Fruit fly (Drosophila melanogaster) whole organism, prepupa: Measurements from ENCODE around the gene Eig71Ek.

Experiments used
- CG10631 ChIP-seq: fragments of 200-800 bp; sonication (Bioruptor generic); optimal IDR thresholded peaks from 2 replicates; lab custom pipeline; 2016; ENCODE audit warnings: missing biosample characterization, missing genetic modification characterization
- CG10669 ChIP-seq: fragments of 200-800 bp; sonication (Bioruptor generic); optimal IDR thresholded peaks from 3 replicates; lab custom pipeline; 2018; ENCODE audit warnings: missing biosample characterization, mild to moderate bottlenecking, missing genetic modification characterization, moderate library complexity
- CG11762 ChIP-seq: fragments of 200-800 bp; sonication (Bioruptor generic); optimal IDR thresholded peaks from 3 replicates; lab custom pipeline; 2016; ENCODE audit warnings: missing biosample characterization, missing genetic modification characterization; ENCODE audit not compliant: insufficient read depth
- CG11902 ChIP-seq: fragments of 200-800 bp; sonication (Bioruptor generic); optimal IDR thresholded peaks from 3 replicates; lab custom pipeline; 2016; ENCODE audit warnings: missing biosample characterization, missing genetic modification characterization
- CG15336 ChIP-seq: fragments of 200-800 bp; sonication (Bioruptor generic); IDR thresholded peaks from 2 replicates; pipeline ENCODE4 v1.3.6; 2022; ENCODE audit warnings: missing biosample characterization, missing genetic modification characterization
- CG3032 ChIP-seq: fragments of 200-800 bp; optimal IDR thresholded peaks from 2 replicates; lab custom pipeline; 2019; ENCODE audit warnings: missing biosample characterization, mild to moderate bottlenecking, missing genetic modification characterization, moderate library complexity
- CG31627 ChIP-seq: fragments of 200-800 bp; sonication (Bioruptor generic); optimal IDR thresholded peaks from 3 replicates; lab custom pipeline; 2016; ENCODE audit warnings: missing biosample characterization, missing genetic modification characterization
- CG32006 ChIP-seq: fragments of 200-800 bp; sonication (Bioruptor generic); optimal IDR thresholded peaks from 3 replicates; lab custom pipeline; 2017; ENCODE audit warnings: missing biosample characterization, mild to moderate bottlenecking, missing genetic modification characterization
- CG3919 ChIP-seq: fragments of 200-800 bp; sonication (Bioruptor generic); optimal IDR thresholded peaks from 3 replicates; lab custom pipeline; 2016; ENCODE audit warnings: missing biosample characterization, missing genetic modification characterization
- CG4318 ChIP-seq: fragments of 200-800 bp; sonication (Bioruptor generic); optimal IDR thresholded peaks from 3 replicates; lab custom pipeline; 2017; ENCODE audit warnings: missing biosample characterization, mild to moderate bottlenecking, missing genetic modification characterization
- CG6163 ChIP-seq: fragments of 200-800 bp; sonication (Bioruptor generic); IDR thresholded peaks from 3 replicates; pipeline ENCODE4 v1.3.6; 2022; ENCODE audit warnings: missing biosample characterization, missing genetic modification characterization
- CG6276 ChIP-seq: fragments of 200-800 bp; sonication (Bioruptor generic); optimal IDR thresholded peaks from 2 replicates; lab custom pipeline; 2017; ENCODE audit warnings: missing biosample characterization, mild to moderate bottlenecking, missing genetic modification characterization
- CG6808 ChIP-seq: fragments of 200-800 bp; sonication (Bioruptor generic); optimal IDR thresholded peaks from 3 replicates; lab custom pipeline; 2017; ENCODE audit warnings: missing biosample characterization, missing genetic modification characterization, mild to moderate bottlenecking, moderate library complexity, missing genetic modification reagents
- CG6854 ChIP-seq: fragments of 200-800 bp; sonication (Bioruptor generic); optimal IDR thresholded peaks from 2 replicates; lab custom pipeline; 2017; ENCODE audit warnings: missing biosample characterization, mild to moderate bottlenecking, missing genetic modification characterization
- CG9139 ChIP-seq: fragments of 200-800 bp; sonication (Bioruptor generic); optimal IDR thresholded peaks from 3 replicates; lab custom pipeline; 2017; ENCODE audit warnings: missing biosample characterization, mild to moderate bottlenecking, missing genetic modification characterization
- Eip75B ChIP-seq: fragments of 200-800 bp; sonication (Bioruptor generic); optimal IDR thresholded peaks from 3 replicates; lab custom pipeline; 2016; ENCODE audit warnings: missing biosample characterization, missing genetic modification characterization
- Gug ChIP-seq: fragments of 200-800 bp; sonication (Bioruptor generic); IDR thresholded peaks from 2 replicates; pipeline ENCODE4 v1.3.6; 2022; ENCODE audit warnings: missing biosample characterization, missing genetic modification characterization
- Hr39 ChIP-seq: fragments of 200-800 bp; sonication (Bioruptor generic); optimal IDR thresholded peaks from 2 replicates; lab custom pipeline; 2016; ENCODE audit warnings: missing biosample characterization, missing genetic modification characterization
- Hr4 ChIP-seq: fragments of 200-800 bp; sonication (Bioruptor generic); optimal IDR thresholded peaks from 3 replicates; lab custom pipeline; 2016; ENCODE audit warnings: missing biosample characterization, missing genetic modification characterization
- Sox102F ChIP-seq: fragments of 200-800 bp; sonication (Bioruptor generic); optimal IDR thresholded peaks from 2 replicates; lab custom pipeline; 2016; ENCODE audit warnings: missing biosample characterization, mild to moderate bottlenecking, missing genetic modification characterization
- Sox14 ChIP-seq: fragments of 200-800 bp; sonication (Bioruptor generic); optimal IDR thresholded peaks from 3 replicates; lab custom pipeline; 2016; ENCODE audit warnings: missing biosample characterization, missing genetic modification characterization
- cyc ChIP-seq: fragments of 200-800 bp; sonication (Bioruptor generic); optimal IDR thresholded peaks from 3 replicates; lab custom pipeline; 2016; ENCODE audit warnings: missing biosample characterization, missing genetic modification characterization
- dac ChIP-seq: fragments of 200-800 bp; sonication (Bioruptor generic); optimal IDR thresholded peaks from 2 replicates; lab custom pipeline; 2017; ENCODE audit warnings: missing biosample characterization, mild to moderate bottlenecking, missing genetic modification characterization
- dsx ChIP-seq: fragments of 200-800 bp; optimal IDR thresholded peaks from 3 replicates; lab custom pipeline; 2019; ENCODE audit warnings: missing biosample characterization, mild to moderate bottlenecking, missing genetic modification characterization, moderate library complexity; ENCODE audit not compliant: poor library complexity, severe bottlenecking
- fkh ChIP-seq: fragments of 200-800 bp; sonication (Bioruptor generic); optimal IDR thresholded peaks from 3 replicates; lab custom pipeline; 2017; ENCODE audit warnings: missing biosample characterization, mild to moderate bottlenecking, missing genetic modification characterization, moderate library complexity
- ss ChIP-seq, 2 experiments: fragments of 200-800 bp; sonication (Bioruptor generic); optimal IDR thresholded peaks; 2 replicates in 1 of 2; 3 replicates in 1 of 2; lab custom pipeline; 2017 to 2018; ENCODE audit warnings: mild to moderate bottlenecking in 2 of 2, missing biosample characterization in 2 of 2, missing genetic modification characterization in 2 of 2, moderate library complexity in 1 of 2
- svp ChIP-seq: fragments of 200-800 bp; sonication (Bioruptor generic); peaks from one replicate; lab custom pipeline; 2016; ENCODE audit warnings: missing biosample characterization, missing genetic modification characterization

Gene Eig71Ek

DNA sequence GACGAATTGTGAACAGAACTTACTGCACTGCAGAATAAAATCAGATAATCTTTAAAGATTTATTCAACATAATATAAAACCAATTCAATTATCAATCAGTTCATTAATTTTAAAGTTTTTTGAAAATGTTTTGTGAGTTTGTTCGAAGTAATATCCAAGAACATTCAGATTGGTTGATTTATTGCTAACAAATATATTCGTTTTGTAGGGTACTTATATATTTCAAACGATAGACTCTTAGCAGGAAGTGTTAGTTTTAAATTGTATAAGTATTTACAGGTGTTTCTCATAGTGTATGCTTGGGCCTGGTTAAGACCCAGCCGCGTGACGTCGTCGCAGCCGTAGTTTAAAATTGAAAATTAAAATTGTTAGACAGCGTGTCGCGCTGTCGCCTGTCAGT lies 47.5 kb downstream of the Eig71Ek start (continued):
- TF ChIP-seq CG3919 (peak; percentile 16), CG10669 (no peak), CG4318 (peak; percentile 61), Eip75B (GFP tag; lab: Kevin White, UChicago) (no peak), CG15336 (GFP tag; lab: Robert Waterston, UW) (peak; percentile 72), CG11902 (GFP tag; lab: Kevin White, UChicago) (no peak), Sox102F (GFP tag; lab: Kevin White, UChicago) (no peak), CG6163 (GFP tag; lab: Robert Waterston, UW) (peak; percentile 54; the same call in 1 of the 3 replicates), Hr39 (GFP tag; lab: Kevin White, UChicago) (no peak), CG9139 (GFP tag; lab: Kevin White, UChicago) (no peak), CG6276 (GFP tag; lab: Kevin White, UChicago) (peak; percentile 82), Hr4 (GFP tag; lab: Kevin White, UChicago) (peak; percentile 60), fkh (GFP tag; lab: Kevin White, UChicago) (no peak), CG31627 (GFP tag; lab: Kevin White, UChicago) (no peak)

DNA sequence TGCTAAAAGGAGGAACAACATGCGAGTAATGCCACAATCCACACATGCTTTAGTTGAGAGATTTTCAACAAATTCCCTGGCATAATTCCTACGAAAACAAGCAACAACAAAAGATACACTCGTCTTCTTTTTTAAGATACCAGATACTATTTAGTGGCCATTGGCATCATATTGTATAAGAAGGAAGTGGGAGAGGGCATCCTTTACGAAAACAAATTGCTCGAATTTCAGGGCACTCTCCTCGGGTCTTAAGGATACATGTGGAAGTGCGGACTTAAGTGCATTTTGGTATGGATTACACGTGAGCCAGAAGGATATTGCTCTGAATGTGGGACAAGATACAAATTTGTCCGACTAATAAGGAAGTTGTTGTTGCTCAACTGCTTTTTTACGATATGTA lies 49.1 kb downstream of the Eig71Ek start:
- TF ChIP-seq CG11762 (GFP tag; lab: Kevin White, UChicago) (no peak), CG6854 (no peak), cyc (GFP tag; lab: Kevin White, UChicago) (no peak), ss (GFP tag; optimal IDR thresholded peaks at IDR 0.05; lab: Kevin White, UChicago) (no peak), dsx (GFP tag; lab: Kevin White, UChicago) (no peak), Gug (GFP tag; lab: Robert Waterston, UW) (no peak), CG6163 (GFP tag; lab: Robert Waterston, UW) (no peak)

DNA sequence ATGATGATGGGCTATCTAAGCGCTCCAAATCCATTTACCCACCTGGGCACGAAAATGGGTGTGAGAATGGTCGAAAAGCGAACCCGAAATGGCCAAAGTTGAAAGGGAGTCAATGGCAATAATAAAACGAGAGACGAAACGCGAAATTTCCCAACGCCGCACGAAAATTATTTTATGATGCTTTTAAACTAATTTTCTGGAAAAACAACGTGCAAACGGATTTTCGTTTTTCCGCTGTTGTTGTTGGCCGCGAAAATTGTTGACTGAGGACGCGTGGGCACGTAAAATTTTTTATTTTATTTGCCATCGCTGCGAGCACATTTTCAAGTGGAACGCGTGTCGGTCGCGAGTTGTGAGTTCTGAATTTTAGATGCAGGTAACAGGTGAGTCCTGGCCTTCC lies 50.1 kb downstream of the Eig71Ek start:
- TF ChIP-seq Sox14 (no peak), CG3032 (no peak), CG6808 (GFP tag; lab: Kevin White, UChicago) (no peak), Sox102F (GFP tag; lab: Kevin White, UChicago) (no peak), CG32006 (no peak), Eip75B (GFP tag; lab: Kevin White, UChicago) (no peak), CG10631 (GFP tag; lab: Kevin White, UChicago) (no peak), svp (GFP tag; lab: Kevin White, UChicago) (no peak), dac (no peak), ss (GFP tag; optimal IDR thresholded peaks at IDR 0.05; lab: Kevin White, UChicago) (no peak)
